Fruit fly (Drosophila melanogaster) whole organism: ENCODE measurements around the gene CG33768.

Experiments
- EcR ChIP-seq, 2 experiments: fragments of >200 bp; optimal IDR thresholded peaks; 2 replicates each; lab custom pipeline; 2017; ENCODE audit warnings: missing biosample characterization in 2 of 2, missing genetic modification characterization in 2 of 2, missing genetic modification reagents in 2 of 2
- psq ChIP-seq: fragments of >200 bp; optimal IDR thresholded peaks from 2 replicates; lab custom pipeline; 2017

DNA sequence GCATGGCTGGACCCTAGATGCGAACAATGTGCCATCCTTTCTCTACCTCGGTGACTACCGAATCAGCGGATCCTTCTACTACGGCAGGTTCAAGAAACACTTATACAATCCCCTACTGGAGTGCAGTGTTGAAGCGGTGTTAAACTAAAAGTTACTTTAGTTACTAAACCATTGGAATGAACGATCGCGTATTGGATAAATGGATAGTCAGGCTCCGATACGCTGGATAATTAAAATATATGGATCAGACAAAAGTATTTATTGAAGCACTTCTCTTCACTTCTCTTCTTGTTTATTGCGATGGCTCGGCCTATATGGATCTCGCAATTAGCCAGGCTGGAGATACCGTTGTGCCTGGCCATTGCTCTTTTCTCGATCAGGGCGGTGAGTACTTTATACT lies 1.4 kb downstream of the CG33768 start, which contains the start of gene CG33770:
- TF ChIP-seq EcR (GFP tag; optimal IDR thresholded peaks at IDR 0.05; lab: Kevin White, UChicago): no peak
- TF ChIP-seq psq (lab: Kevin White, UChicago): no peak
